Fruit fly (Drosophila melanogaster): ENCODE results near the gene CG32591.

The CG32591 gene

dm6 chrX:14883993-14884392 lies 44.8 kb downstream of the CG32591 start:
- TF ChIP-seq noc (tag; optimal IDR thresholded peaks at IDR 0.05): no peak

DNA sequence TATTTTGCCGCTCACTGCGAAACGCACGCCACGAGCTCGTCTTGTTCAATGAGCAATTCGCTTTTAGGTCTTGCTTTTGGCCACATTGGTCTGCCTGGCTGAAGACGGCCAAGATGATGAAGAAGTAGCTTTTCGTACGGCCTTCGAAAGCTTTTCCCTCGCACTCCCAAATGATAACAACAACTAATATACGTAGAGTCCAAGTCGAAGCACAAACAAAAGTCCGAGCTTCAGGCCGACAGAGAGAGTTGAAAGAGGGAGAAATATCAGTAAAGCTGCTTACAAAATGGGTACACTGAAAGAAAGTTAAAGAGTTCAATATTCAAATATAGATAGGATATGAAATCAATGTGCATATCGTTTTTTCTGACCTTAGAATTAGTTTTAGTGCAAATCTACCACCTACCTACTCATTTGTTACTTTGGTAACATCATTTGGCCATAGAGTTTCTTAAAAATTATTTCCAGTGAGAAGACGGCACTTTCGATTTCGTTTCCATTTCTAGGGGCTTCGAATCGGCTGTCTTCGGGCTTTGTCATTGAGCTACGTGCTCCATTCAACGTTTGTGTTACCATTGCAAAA lies 46.1 kb downstream of the CG32591 start, which contains the start of the genes CG45064 and CG45065:
CG45064 (minus strand) TSS at position 51 of the 583 bp plus-strand sequence.
CG45065 (minus strand) TSS at position 51 of the 583 bp plus-strand sequence.
- peak; percentile 89 for TF ChIP-seq noc (tag; optimal IDR thresholded peaks at IDR 0.05)

- no peak for TF ChIP-seq noc (tag; optimal IDR thresholded peaks at IDR 0.05)
Observed at dm6 chrX:14878917-14879316, 49.8 kb downstream of the CG32591 start.

Measured in whole organism, larva.